Fruit fly (Drosophila melanogaster): ENCODE measurements around the gene CG13607.

DNA sequence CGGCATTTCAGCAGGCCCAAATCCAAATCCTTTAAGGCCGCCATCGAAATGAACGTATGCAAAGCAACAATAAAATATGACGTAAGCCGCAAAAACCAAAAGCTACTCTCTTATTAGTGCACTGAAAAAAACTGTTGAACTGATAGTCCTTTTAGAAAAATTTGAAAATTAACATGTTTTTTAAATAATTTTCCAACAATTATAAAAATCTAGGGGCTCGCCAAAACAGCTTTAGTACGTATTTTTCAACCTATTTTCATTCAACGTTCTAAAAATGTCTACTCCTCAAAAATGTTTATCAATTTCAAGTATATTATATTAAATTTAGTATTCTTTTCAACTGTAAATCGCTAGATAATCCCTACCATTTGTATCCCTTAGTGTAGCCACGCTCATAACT, 22.7 kb downstream of the CG13607 start:
- TF ChIP-seq wek (GFP tag; optimal IDR thresholded peaks at IDR 0.05): no peak
- TF ChIP-seq CG14667 (GFP tag; IDR thresholded peaks at IDR 0.05): no peak
- no peak for TF ChIP-seq hth (optimal IDR thresholded peaks at IDR 0.05)
- TF ChIP-seq Hr3 (GFP tag; optimal IDR thresholded peaks at IDR 0.05): no peak
- TF ChIP-seq CG34224 (GFP tag; IDR thresholded peaks at IDR 0.05; ENCODE audit: partially characterized antibody): no peak
- no peak for TF ChIP-seq Dek (tag; optimal IDR thresholded peaks at IDR 0.05)
- no peak for TF ChIP-seq pita (GFP tag; optimal IDR thresholded peaks at IDR 0.05)
- TF ChIP-seq tna (GFP tag; IDR thresholded peaks at IDR 0.05; ENCODE audit: partially characterized antibody): no peak
